Fruit fly (Drosophila melanogaster) whole organism, embryonic: ENCODE results near the gene CG8372.

ENCODE experiments used
- Asciz ChIP-seq: fragments of 200-800 bp; sonication (Bioruptor generic); optimal IDR thresholded peaks from 2 replicates; lab custom pipeline; 2017; ENCODE audit warnings: missing biosample characterization, mild to moderate bottlenecking, missing genetic modification characterization, missing genetic modification reagents
- Atf6 ChIP-seq: fragments of 200-800 bp; sonication (Bioruptor generic); IDR thresholded peaks from 2 replicates; pipeline ENCODE4 v1.3.6; 2022; ENCODE audit warnings: missing biosample characterization, missing genetic modification characterization
- Awh ChIP-seq: fragments of 200-800 bp; sonication (Bioruptor generic); IDR thresholded peaks from 2 replicates; pipeline ENCODE4, ENCODE4 v1.3.6; 2022; ENCODE audit warnings: missing biosample characterization, missing genetic modification characterization
- Bgb ChIP-seq: fragments of 200-800 bp; sonication (Bioruptor generic); IDR thresholded peaks from 2 replicates; pipeline ENCODE4 v1.3.6; 2022; ENCODE audit warnings: missing biosample characterization, missing genetic modification characterization; ENCODE audit not compliant: partially characterized antibody
- CG10543 ChIP-seq: fragments of 200-800 bp; sonication (Bioruptor generic); optimal IDR thresholded peaks from 3 replicates; lab custom pipeline; 2017; ENCODE audit warnings: missing biosample characterization, mild to moderate bottlenecking, missing genetic modification characterization, moderate library complexity
- CG11093 ChIP-seq: fragments of 200-800 bp; sonication (Bioruptor generic); IDR thresholded peaks from 3 replicates; pipeline ENCODE4 v1.3.6; 2022; ENCODE audit warnings: missing biosample characterization, missing genetic modification characterization
- CG11723 ChIP-seq: fragments of 200-800 bp; sonication (Bioruptor generic); optimal IDR thresholded peaks from 2 replicates; lab custom pipeline; 2017; ENCODE audit warnings: missing biosample characterization, mild to moderate bottlenecking, missing genetic modification characterization
- CG12391 ChIP-seq: fragments of 200-800 bp; sonication (Bioruptor generic); optimal IDR thresholded peaks from 3 replicates; lab custom pipeline; 2018; ENCODE audit warnings: missing biosample characterization, mild to moderate bottlenecking, missing genetic modification characterization, moderate library complexity
- CG14965 ChIP-seq: fragments of 200-800 bp; sonication (Bioruptor generic); optimal IDR thresholded peaks from 2 replicates; lab custom pipeline; 2016; ENCODE audit warnings: missing biosample characterization, missing genetic modification characterization, borderline replicate concordance
- CG15011 ChIP-seq: fragments of 200-800 bp; sonication (Bioruptor generic); optimal IDR thresholded peaks from 3 replicates; lab custom pipeline; 2018; ENCODE audit warnings: missing biosample characterization, mild to moderate bottlenecking, missing genetic modification characterization
- CG15269 ChIP-seq: fragments of 200-800 bp; sonication (Bioruptor generic); optimal IDR thresholded peaks from 2 replicates; lab custom pipeline; 2018; ENCODE audit warnings: missing biosample characterization, mild to moderate bottlenecking, missing genetic modification characterization, moderate library complexity
- CG1603 ChIP-seq: fragments of 200-800 bp; sonication (Bioruptor generic); optimal IDR thresholded peaks from 2 replicates; lab custom pipeline; 2019; ENCODE audit warnings: missing biosample characterization, mild to moderate bottlenecking, missing genetic modification characterization, moderate library complexity
- CG1832 ChIP-seq: fragments of 200-800 bp; sonication (Bioruptor generic); optimal IDR thresholded peaks from 2 replicates; lab custom pipeline; 2017; ENCODE audit warnings: missing biosample characterization, mild to moderate bottlenecking, missing genetic modification characterization, inconsistent platforms
- CG18476 ChIP-seq: fragments of 200-800 bp; sonication (Bioruptor generic); optimal IDR thresholded peaks from 2 replicates; lab custom pipeline; 2016; ENCODE audit warnings: missing biosample characterization, mild to moderate bottlenecking, missing genetic modification characterization
- CG18764 ChIP-seq: fragments of 200-800 bp; sonication (Bioruptor generic); optimal IDR thresholded peaks from 3 replicates; lab custom pipeline; 2016; ENCODE audit warnings: missing biosample characterization, missing genetic modification characterization
- CG2199 ChIP-seq: fragments of 200-800 bp; sonication (Bioruptor generic); IDR thresholded peaks from 3 replicates; pipeline ENCODE4 v1.3.6; 2022; ENCODE audit warnings: missing biosample characterization, missing genetic modification characterization
- CG2202 ChIP-seq: fragments of 200-800 bp; sonication (Bioruptor generic); optimal IDR thresholded peaks from 2 replicates; lab custom pipeline; 2018; ENCODE audit warnings: missing biosample characterization, mild to moderate bottlenecking, missing genetic modification characterization
- CG32767 ChIP-seq: fragments of 200-800 bp; sonication (Bioruptor generic); IDR thresholded peaks from 2 replicates; pipeline ENCODE4 v1.3.6; 2022; ENCODE audit warnings: missing biosample characterization, missing genetic modification characterization
- CG3407 ChIP-seq: fragments of 200-800 bp; sonication (Bioruptor generic); optimal IDR thresholded peaks from 2 replicates; lab custom pipeline; 2018; ENCODE audit warnings: missing biosample characterization, mild to moderate bottlenecking, missing genetic modification characterization
- CG4424 ChIP-seq: fragments of 200-800 bp; sonication (Bioruptor generic); optimal IDR thresholded peaks from 3 replicates; lab custom pipeline; 2016; ENCODE audit warnings: missing biosample characterization, missing genetic modification characterization
- CG4820 ChIP-seq: fragments of 200-800 bp; sonication (Bioruptor generic); optimal IDR thresholded peaks from 3 replicates; lab custom pipeline; 2016; ENCODE audit warnings: missing biosample characterization, missing genetic modification characterization
- CG6254 ChIP-seq: fragments of 200-800 bp; sonication (Bioruptor generic); optimal IDR thresholded peaks from 3 replicates; lab custom pipeline; 2017; ENCODE audit warnings: mild to moderate bottlenecking, missing biosample characterization, missing genetic modification reagents, missing genetic modification characterization
- CG7556 ChIP-seq: fragments of 200-800 bp; sonication (Bioruptor generic); optimal IDR thresholded peaks from 2 replicates; lab custom pipeline; 2017; ENCODE audit warnings: missing biosample characterization, mild to moderate bottlenecking, missing genetic modification characterization
- CG8478 ChIP-seq: fragments of >200 bp; optimal IDR thresholded peaks from 2 replicates; lab custom pipeline; 2018
- CG9817 ChIP-seq: fragments of 200-800 bp; sonication (Bioruptor generic); optimal IDR thresholded peaks from 2 replicates; lab custom pipeline; 2018; ENCODE audit warnings: missing biosample characterization, mild to moderate bottlenecking, missing genetic modification characterization, moderate library complexity
- CTCF ChIP-seq: fragments of 200-800 bp; sonication (Bioruptor generic); optimal IDR thresholded peaks from 2 replicates; lab custom pipeline; 2017; ENCODE audit warnings: missing biosample characterization, mild to moderate bottlenecking, missing genetic modification characterization, moderate library complexity
- Camta ChIP-seq: fragments of 200-800 bp; sonication (Bioruptor generic); optimal IDR thresholded peaks from 2 replicates; lab custom pipeline; 2016; ENCODE audit warnings: missing biosample characterization, missing genetic modification characterization
- Doc2 ChIP-seq: fragments of 200-800 bp; sonication (Bioruptor generic); IDR thresholded peaks from 2 replicates; pipeline ENCODE4 v1.3.6; 2022; ENCODE audit warnings: missing biosample characterization, missing genetic modification characterization
- Lpt ChIP-seq: fragments of >200 bp; optimal IDR thresholded peaks from 2 replicates; lab custom pipeline; 2018; ENCODE audit warnings: missing biosample characterization, missing genetic modification characterization
- MBD-R2 ChIP-seq: fragments of 200-800 bp; sonication (Bioruptor generic); IDR thresholded peaks from 2 replicates; pipeline ENCODE4 v1.3.6; 2022; ENCODE audit warnings: missing biosample characterization, missing genetic modification characterization
- Mes4 ChIP-seq: fragments of 200-800 bp; sonication (Bioruptor generic); optimal IDR thresholded peaks from 2 replicates; lab custom pipeline; 2016; ENCODE audit warnings: missing biosample characterization, missing genetic modification characterization
- NfI ChIP-seq: fragments of 200-800 bp; sonication (Bioruptor generic); optimal IDR thresholded peaks from 3 replicates; lab custom pipeline; 2018; ENCODE audit warnings: missing biosample characterization, mild to moderate bottlenecking, missing genetic modification characterization, moderate library complexity
- Rx ChIP-seq: fragments of 200-800 bp; sonication (Bioruptor generic); IDR thresholded peaks from 2 replicates; pipeline ENCODE4 v1.3.6; 2022; ENCODE audit warnings: missing biosample characterization, missing genetic modification characterization
- Ssrp ChIP-seq: fragments of 200-800 bp; sonication (Bioruptor generic); optimal IDR thresholded peaks from 2 replicates; lab custom pipeline; 2018; ENCODE audit warnings: missing biosample characterization, mild to moderate bottlenecking, missing genetic modification characterization, moderate library complexity
- Stat92E ChIP-seq, 3 experiments: fragments of >200 bp in 2 of 3; fragments of 200-800 bp in 1 of 3; sonication (Bioruptor generic) in 1 of 3; optimal IDR thresholded peaks; 2 replicates each; lab custom pipeline; 2017 to 2019; ENCODE audit warnings: missing biosample characterization in 3 of 3, missing genetic modification characterization in 3 of 3, mild to moderate bottlenecking in 1 of 3, moderate library complexity in 1 of 3
- Xbp1 ChIP-seq: fragments of 200-800 bp; sonication (Bioruptor generic); optimal IDR thresholded peaks from 3 replicates; lab custom pipeline; 2016; ENCODE audit warnings: missing biosample characterization, mild to moderate bottlenecking, missing genetic modification characterization
- Xrp1 ChIP-seq: fragments of 200-800 bp; sonication (Bioruptor generic); IDR thresholded peaks from 2 replicates; pipeline ENCODE4 v1.3.6; 2022; ENCODE audit warnings: missing biosample characterization, missing genetic modification characterization
- aop ChIP-seq: fragments of 200-800 bp; sonication (Bioruptor generic); IDR thresholded peaks from 2 replicates; pipeline ENCODE4 v1.3.6; 2022; ENCODE audit warnings: missing biosample characterization, missing genetic modification characterization
- br ChIP-seq: fragments of >200 bp; optimal IDR thresholded peaks from 2 replicates; lab custom pipeline; 2017
- corto ChIP-seq: fragments of 200-800 bp; sonication (Bioruptor generic); optimal IDR thresholded peaks from 2 replicates; lab custom pipeline; 2016; ENCODE audit warnings: missing biosample characterization, mild to moderate bottlenecking, missing genetic modification characterization, moderate library complexity
- crp ChIP-seq, 2 experiments: fragments of 200-800 bp; sonication (Bioruptor generic); optimal IDR thresholded peaks; 2 replicates in 1 of 2; 3 replicates in 1 of 2; lab custom pipeline; 2017; ENCODE audit warnings: missing biosample characterization in 2 of 2, missing genetic modification characterization in 2 of 2, mild to moderate bottlenecking in 1 of 2, moderate library complexity in 1 of 2
- danr ChIP-seq: fragments of 200-800 bp; sonication (Bioruptor generic); IDR thresholded peaks from 2 replicates; pipeline ENCODE4 v1.3.6; 2022; ENCODE audit warnings: missing biosample characterization, missing genetic modification characterization
- fd64A ChIP-seq: fragments of 200-800 bp; sonication (Bioruptor generic); optimal IDR thresholded peaks from 3 replicates; lab custom pipeline; 2018; ENCODE audit warnings: missing biosample characterization, mild to moderate bottlenecking, missing genetic modification characterization
- fu2 ChIP-seq: fragments of 200-800 bp; sonication (Bioruptor generic); optimal IDR thresholded peaks from 2 replicates; lab custom pipeline; 2016; ENCODE audit warnings: missing biosample characterization, missing genetic modification characterization
- lilli ChIP-seq: fragments of 200-800 bp; sonication (Bioruptor generic); optimal IDR thresholded peaks from 3 replicates; lab custom pipeline; 2016; ENCODE audit warnings: missing biosample characterization, missing genetic modification characterization
- otp ChIP-seq: fragments of 200-800 bp; sonication (Bioruptor generic); IDR thresholded peaks from 3 replicates; pipeline ENCODE4, ENCODE4 v1.3.6; 2022; ENCODE audit warnings: missing biosample characterization, missing genetic modification characterization
- psq ChIP-seq: fragments of 200-800 bp; sonication (Bioruptor generic); optimal IDR thresholded peaks from 2 replicates; lab custom pipeline; 2017; ENCODE audit warnings: missing biosample characterization, missing genetic modification characterization
- run ChIP-seq: fragments of 200-800 bp; sonication (Bioruptor generic); optimal IDR thresholded peaks from 3 replicates; lab custom pipeline; 2018; ENCODE audit warnings: missing biosample characterization, mild to moderate bottlenecking, missing genetic modification characterization
- sob ChIP-seq: fragments of 200-800 bp; sonication (Bioruptor generic); IDR thresholded peaks from 2 replicates; pipeline ENCODE4 v1.3.6; 2022; ENCODE audit warnings: missing biosample characterization, missing genetic modification characterization
- tio ChIP-seq: fragments of 200-800 bp; sonication (Bioruptor generic); optimal IDR thresholded peaks from 2 replicates; lab custom pipeline; 2017; ENCODE audit warnings: missing biosample characterization, missing genetic modification characterization, inconsistent platforms
- vnd ChIP-seq: fragments of 200-800 bp; sonication (Bioruptor generic); IDR thresholded peaks from 3 replicates; pipeline ENCODE4 v1.3.6; 2022; ENCODE audit warnings: missing biosample characterization, missing genetic modification characterization; ENCODE audit not compliant: partially characterized antibody
- zen2 ChIP-seq: fragments of 200-800 bp; sonication (Bioruptor generic); IDR thresholded peaks from 3 replicates; pipeline ENCODE4 v1.3.6; 2022; ENCODE audit warnings: missing biosample characterization, missing genetic modification characterization; ENCODE audit not compliant: partially characterized antibody

Gene CG8372

dm6 chr2L:8239712-8240245 is 27.1 kb upstream of the CG8372 start, which contains the start of gene Pvr (continued):
- TF ChIP-seq CG12391 (tag; lab: Kevin White, UChicago) (peak; percentile 2), fu2 (GFP tag; lab: Kevin White, UChicago) (no peak), CG7556 (GFP tag; lab: Kevin White, UChicago) (no peak), Doc2 (GFP tag; lab: Robert Waterston, UW) (no peak), CG3407 (GFP tag; lab: Kevin White, UChicago) (no peak), CG1603 (no peak), aop (GFP tag; lab: Robert Waterston, UW) (no peak), CG14965 (GFP tag; lab: Kevin White, UChicago) (no peak), crp (GFP tag; optimal IDR thresholded peaks at IDR 0.05; lab: Kevin White, UChicago) (no peak), Mes4 (GFP tag; lab: Kevin White, UChicago) (no peak), lilli (GFP tag; lab: Kevin White, UChicago) (peak; percentile 24), Lpt (GFP tag; lab: Kevin White, UChicago) (no peak), sob (GFP tag; lab: Robert Waterston, UW) (0 out of 2 replicates have a peak, but pooled peaks have one; percentile 14), Rx (no peak), fd64A (GFP tag; lab: Kevin White, UChicago) (no peak), CG8478 (lab: Kevin White, UChicago) (no peak), CG18764 (GFP tag; lab: Kevin White, UChicago) (no peak), danr (GFP tag; lab: Robert Waterston, UW) (no peak), CG32767 (GFP tag; lab: Robert Waterston, UW) (no peak), CG18476 (GFP tag; lab: Kevin White, UChicago) (peak; percentile 36), CG1832 (GFP tag; lab: Kevin White, UChicago) (no peak), vnd (GFP tag; lab: Robert Waterston, UW) (peak; percentile 89), zen2 (peak; percentile 95), Atf6 (GFP tag; lab: Robert Waterston, UW) (no peak), psq (GFP tag; lab: Kevin White, UChicago) (no peak), CG4820 (no peak), CG11723 (GFP tag; lab: Kevin White, UChicago) (no peak), Xbp1 (peak; percentile 23), MBD-R2 (GFP tag; lab: Robert Waterston, UW) (peak; percentile 34; the same call in 1 of the 2 replicates), CG15269 (tag; lab: Kevin White, UChicago) (no peak), br (lab: Kevin White, UChicago) (no peak), CG11093 (GFP tag; lab: Robert Waterston, UW) (no peak), otp (0 out of 3 replicates have a peak, but pooled peaks have one; percentile 8), tio (GFP tag; lab: Kevin White, UChicago) (no peak), CG2199 (no peak), CG15011 (GFP tag; lab: Kevin White, UChicago) (no peak), CG2202 (no peak), CG4424 (GFP tag; lab: Kevin White, UChicago) (no peak), CG6254 (GFP tag; lab: Kevin White, UChicago) (no peak), corto (no peak), Stat92E (GFP tag; optimal IDR thresholded peaks at IDR 0.05; lab: Kevin White, UChicago) (peak in 1 of 3 experiments; percentile 59), Ssrp (tag; lab: Kevin White, UChicago) (no peak), CG9817 (no peak), CG10543 (GFP tag; lab: Kevin White, UChicago) (no peak), Awh (GFP tag; lab: Robert Waterston, UW) (no peak), NfI (GFP tag; lab: Kevin White, UChicago) (no peak), Asciz (no peak), Bgb (peak; percentile 97), Xrp1 (GFP tag; lab: Robert Waterston, UW) (no peak), Camta (GFP tag; lab: Kevin White, UChicago) (no peak), run (no peak), CTCF (GFP tag; lab: Kevin White, UChicago) (peak; percentile 60)
